Fruit fly (Drosophila melanogaster): ENCODE results near the gene Pi4KIIalpha.

- TF ChIP-seq CG8478 (optimal IDR thresholded peaks at IDR 0.05) (no peak), CTCF (optimal IDR thresholded peaks at IDR 0.05) (no peak)
Measured at dm6 chr3R:5608422-5608821, 45.0 kb upstream of the Pi4KIIalpha start.

All from S2 (cell line).